5 worm cellular contexts compared by ENCODE assay signal in genomic region chrX:15279301-15279700, ce11.
TF ChIP-seq lines count a peak whose summit lies in the region.

No protein-coding gene starts in this region.

TF ChIP-seq in whole organism, L1 larva, 84 proteins besides CTCF, POLR2A, EP300 and RAD21:
- TF ChIP-seq skn-1 (tag; optimal IDR thresholded peaks at IDR 0.05; lab: Kevin White, UChicago) (peak; percentile 36), zip-4 (GFP tag; optimal IDR thresholded peaks at IDR 0.05; lab: Kevin White, UChicago) (peak; percentile 37), dsc-1 (tag; optimal IDR thresholded peaks at IDR 0.05; lab: Kevin White, UChicago) (no peak), blmp-1 (tag; optimal IDR thresholded peaks at IDR 0.05; lab: Kevin White, UChicago) (peak; percentile 30), egl-27 (tag; optimal IDR thresholded peaks at IDR 0.05; lab: Kevin White, UChicago) (peak in 1 of 2 experiments; percentile 20), nhr-77 (tag; optimal IDR thresholded peaks at IDR 0.05; lab: Kevin White, UChicago) (peak; percentile 48), jun-1 (tag; optimal IDR thresholded peaks at IDR 0.05; lab: Kevin White, UChicago) (peak; percentile 67), snpc-4 (tag; optimal IDR thresholded peaks at IDR 0.05; lab: Kevin White, UChicago) (peak; percentile 16), lsy-2 (tag; optimal IDR thresholded peaks at IDR 0.05; lab: Kevin White, UChicago) (peak in 1 of 2 experiments; percentile 5), unc-30 (tag; optimal IDR thresholded peaks at IDR 0.05; lab: Kevin White, UChicago) (no peak), snu-23 (GFP tag; optimal IDR thresholded peaks at IDR 0.05; lab: Kevin White, UChicago) (no peak), lin-14 (GFP tag; optimal IDR thresholded peaks at IDR 0.05; lab: Kevin White, UChicago) (peak; percentile 44), efl-1 (optimal IDR thresholded peaks at IDR 0.05; lab: Kevin White, UChicago) (peak in 1 of 2 experiments; percentile 33), efl-1 (GFP tag; optimal IDR thresholded peaks at IDR 0.05 in 1 of 2; lab: Kevin White, UChicago) (peak in 1 of 2 experiments; percentile 90), vab-15 (tag; optimal IDR thresholded peaks at IDR 0.05; lab: Kevin White, UChicago) (no peak), nhr-19 (GFP tag; conservative IDR thresholded peaks at IDR 0.05; lab: Robert Waterston, UW) (0 out of 2 replicates have a peak, but pooled peaks have one; percentile 4), nhr-85 (tag; lab: Kevin White, UChicago) (peak; percentile 60), ceh-82 (tag; optimal IDR thresholded peaks at IDR 0.05; lab: Kevin White, UChicago) (peak in 1 of 3 experiments; percentile 18)

TF ChIP-seq in whole organism, L3 larva, 47 proteins besides CTCF, POLR2A, EP300 and RAD21:
- TF ChIP-seq nhr-43 (tag; optimal IDR thresholded peaks at IDR 0.05; lab: Kevin White, UChicago; ENCODE audit: poor library complexity, severe bottlenecking) = no peak
- peak; percentile 63 for TF ChIP-seq jun-1 (tag; optimal IDR thresholded peaks at IDR 0.05; lab: Kevin White, UChicago)
- no peak for TF ChIP-seq zag-1 (tag; optimal IDR thresholded peaks at IDR 0.05; lab: Kevin White, UChicago)
- peak; percentile 80 for TF ChIP-seq pha-4 (tag; optimal IDR thresholded peaks at IDR 0.05; lab: Kevin White, UChicago)
- TF ChIP-seq nhr-67 (tag; optimal IDR thresholded peaks at IDR 0.05; lab: Kevin White, UChicago) = no peak
- no peak for TF ChIP-seq ceh-9 (tag; optimal IDR thresholded peaks at IDR 0.05; lab: Kevin White, UChicago)
- no peak for TF ChIP-seq mml-1 (tag; optimal IDR thresholded peaks at IDR 0.05; lab: Kevin White, UChicago)
- no peak for TF ChIP-seq nhr-28 (tag; optimal IDR thresholded peaks at IDR 0.05; lab: Kevin White, UChicago)
- no peak for TF ChIP-seq eor-1 (tag; optimal IDR thresholded peaks at IDR 0.05; lab: Kevin White, UChicago)
- no peak for TF ChIP-seq lsy-12 (tag; optimal IDR thresholded peaks at IDR 0.05; lab: Kevin White, UChicago)
- peak; percentile 35 for TF ChIP-seq elt-2 (tag; optimal IDR thresholded peaks at IDR 0.05; lab: Kevin White, UChicago)
- no peak for TF ChIP-seq unc-62 (GFP tag; optimal IDR thresholded peaks at IDR 0.05; lab: Kevin White, UChicago)
- TF ChIP-seq nhr-12 (tag; optimal IDR thresholded peaks at IDR 0.05; lab: Kevin White, UChicago) = no peak
- peak; percentile 23 for TF ChIP-seq nhr-25 (tag; optimal IDR thresholded peaks at IDR 0.05; lab: Kevin White, UChicago)
- no peak for TF ChIP-seq hmg-11 (tag; optimal IDR thresholded peaks at IDR 0.05; lab: Kevin White, UChicago)
- no peak for TF ChIP-seq ztf-4 (tag; optimal IDR thresholded peaks at IDR 0.05; lab: Kevin White, UChicago)
- no peak for TF ChIP-seq fos-1 (tag; optimal IDR thresholded peaks at IDR 0.05; lab: Kevin White, UChicago)
- no peak for TF ChIP-seq R02D3.7 (tag; optimal IDR thresholded peaks at IDR 0.05; lab: Kevin White, UChicago)
- peak; percentile 25 for TF ChIP-seq nhr-77 (tag; optimal IDR thresholded peaks at IDR 0.05; lab: Kevin White, UChicago)

TF ChIP-seq in whole organism, early embryonic, 17 proteins besides CTCF, POLR2A, EP300 and RAD21:
- TF ChIP-seq hmg-4 (GFP tag; optimal IDR thresholded peaks at IDR 0.05; lab: Kevin White, UChicago) (peak; percentile 47), hmbx-1 (tag; optimal IDR thresholded peaks at IDR 0.05; lab: Kevin White, UChicago) (no peak), ceh-36 (tag; optimal IDR thresholded peaks at IDR 0.05; lab: Kevin White, UChicago) (peak; percentile 4)
TF ChIP-seq in whole organism, early embryonic: peak in this region for 2.

TF ChIP-seq in whole organism, midembryonic, 9 proteins besides CTCF, POLR2A, EP300 and RAD21:
- no peak for TF ChIP-seq T22C8.4 (GFP tag; IDR thresholded peaks at IDR 0.05; lab: Robert Waterston, UW)
- TF ChIP-seq tab-1 (GFP tag; IDR thresholded peaks at IDR 0.05; lab: Robert Waterston, UW) = 0 out of 2 replicates have a peak, but pooled peaks have one; percentile 14

TF ChIP-seq in whole organism, young adult, 124 proteins besides CTCF, POLR2A, EP300 and RAD21:
- TF ChIP-seq nhr-90 (tag; optimal IDR thresholded peaks at IDR 0.05; lab: Kevin White, UChicago) (no peak), atf-7 (tag; optimal IDR thresholded peaks at IDR 0.05; lab: Kevin White, UChicago) (peak; percentile 12), pbrm-1 (GFP tag; IDR thresholded peaks at IDR 0.05; lab: Robert Waterston, UW) (0 out of 2 replicates have a peak, but pooled peaks have one; percentile 14), dox-1 (GFP tag; IDR thresholded peaks at IDR 0.05; lab: Robert Waterston, UW) (peak; percentile 60; the same call in 1 of the 2 replicates), aptf-3 (GFP tag; IDR thresholded peaks at IDR 0.05; lab: Robert Waterston, UW) (no peak), K11D2.4 (GFP tag; IDR thresholded peaks at IDR 0.05; lab: Robert Waterston, UW) (no peak), ceh-27 (GFP tag; optimal IDR thresholded peaks at IDR 0.05; lab: Kevin White, UChicago) (peak; percentile 43), Y53G8AR.9 (GFP tag; conservative IDR thresholded peaks at IDR 0.05; lab: Robert Waterston, UW) (0 out of 2 replicates have a peak, but pooled peaks have one; percentile 23), cebp-1 (GFP tag; IDR thresholded peaks at IDR 0.05; lab: Robert Waterston, UW) (peak; percentile 87), cebp-1 (tag; optimal IDR thresholded peaks at IDR 0.05; lab: Kevin White, UChicago) (peak; percentile 95), dpl-1 (GFP tag; optimal IDR thresholded peaks at IDR 0.05; lab: Kevin White, UChicago) (no peak), F10E7.11 (tag; optimal IDR thresholded peaks at IDR 0.05; lab: Kevin White, UChicago) (no peak), efl-1 (GFP tag; optimal IDR thresholded peaks at IDR 0.05; lab: Kevin White, UChicago) (no peak), mcd-1 (GFP tag; IDR thresholded peaks at IDR 0.05; lab: Robert Waterston, UW) (peak; percentile 41; the same call in 1 of the 2 replicates), K12H6.12 (tag; optimal IDR thresholded peaks at IDR 0.05; lab: Kevin White, UChicago) (peak; percentile 10), hrde-1 (tag; optimal IDR thresholded peaks at IDR 0.05; lab: Kevin White, UChicago; ENCODE audit: borderline replicate concordance) (no peak), zfh-2 (GFP tag; conservative IDR thresholded peaks at IDR 0.05; lab: Robert Waterston, UW) (peak; percentile 89), somi-1 (GFP tag; optimal IDR thresholded peaks at IDR 0.05; lab: Kevin White, UChicago) (no peak), lir-1 (GFP tag; conservative IDR thresholded peaks at IDR 0.05; lab: Robert Waterston, UW) (no peak), Y79H2A.3 (GFP tag; conservative IDR thresholded peaks at IDR 0.05; lab: Robert Waterston, UW) (no peak), attf-5 (GFP tag; optimal IDR thresholded peaks at IDR 0.05; lab: Kevin White, UChicago) (peak; percentile 43), ceh-40 (GFP tag; IDR thresholded peaks at IDR 0.05; lab: Robert Waterston, UW) (no peak), lin-26 (GFP tag; IDR thresholded peaks at IDR 0.05; lab: Robert Waterston, UW) (0 out of 2 replicates have a peak, but pooled peaks have one; percentile 41), hmg-1.2 (GFP tag; IDR thresholded peaks at IDR 0.05; lab: Robert Waterston, UW) (peak; percentile 32), nhr-80 (tag; optimal IDR thresholded peaks at IDR 0.05; lab: Kevin White, UChicago) (peak; percentile 52), lsl-1 (GFP tag; optimal IDR thresholded peaks at IDR 0.05; lab: Kevin White, UChicago) (no peak)

Comparison
In these comparisons a context has a peak if more than half of its experiments do, and no peak if none do; other contexts are left out.
1. Of the 8 proteins assayed by ChIP-seq in both whole organism, young adult and whole organism, L1 larva: peak only in whole organism, young adult: none; only in whole organism, L1 larva: snpc-4; in both: none; in neither: 6; mixed calls (peak in some experiments, not most) for 1.